Worm (Caenorhabditis elegans) whole organism, mixed stage, embryonic: ENCODE measurements around the gene F45C12.17.
"Not testable (repeated sequence)": the region's sequence is repeated elsewhere in the genome, so short reads cannot be mapped to it uniquely, and the experiment has no call there.

ENCODE experiments used
- drap-1 ChIP-seq: fragments of 200-800 bp; sonication (Bioruptor generic); optimal IDR thresholded peaks from 3 replicates; lab custom pipeline; 2018; ENCODE audit warnings: mild to moderate bottlenecking, missing genetic modification characterization, missing compliant biosample characterization
- lin-13 ChIP-seq: fragments of 150-350 bp; optimal IDR thresholded peaks from 2 replicates; lab custom pipeline; 2014; ENCODE audit warnings: missing biosample characterization, missing genetic modification characterization
- mab-5 ChIP-seq: fragments of 150-350 bp; optimal IDR thresholded peaks from 2 replicates; lab custom pipeline; 2014; ENCODE audit warnings: missing biosample characterization, missing genetic modification characterization
- nhr-12 ChIP-seq: fragments of 150-350 bp; optimal IDR thresholded peaks from 2 replicates; lab custom pipeline; 2014; ENCODE audit warnings: missing biosample characterization, missing genetic modification characterization
- nhr-237 ChIP-seq: fragments of 150-350 bp; optimal IDR thresholded peaks from 2 replicates; lab custom pipeline; 2014; ENCODE audit warnings: missing biosample characterization, missing genetic modification characterization
- nhr-28 ChIP-seq: fragments of 150-350 bp; optimal IDR thresholded peaks from 2 replicates; lab custom pipeline; 2014; ENCODE audit warnings: missing biosample characterization, missing genetic modification characterization
- snpc-4 ChIP-seq: fragments of 150-350 bp; optimal IDR thresholded peaks from 2 replicates; lab custom pipeline; 2014; ENCODE audit warnings: missing biosample characterization, missing genetic modification characterization
- unc-120 ChIP-seq: sonication (generic microtip); optimal IDR thresholded peaks from 2 replicates; lab custom pipeline; 2017; ENCODE audit warnings: missing genetic modification characterization, missing compliant biosample characterization; ENCODE audit not compliant: poor library complexity, severe bottlenecking
- unc-39 ChIP-seq: fragments of 150-350 bp; optimal IDR thresholded peaks from 2 replicates; lab custom pipeline; 2014; ENCODE audit warnings: missing biosample characterization, missing genetic modification characterization
- unc-62 ChIP-seq: fragments of 150-350 bp; optimal IDR thresholded peaks from 2 replicates; lab custom pipeline; 2014; ENCODE audit warnings: missing biosample characterization, missing genetic modification reagents, missing genetic modification characterization

DNA sequence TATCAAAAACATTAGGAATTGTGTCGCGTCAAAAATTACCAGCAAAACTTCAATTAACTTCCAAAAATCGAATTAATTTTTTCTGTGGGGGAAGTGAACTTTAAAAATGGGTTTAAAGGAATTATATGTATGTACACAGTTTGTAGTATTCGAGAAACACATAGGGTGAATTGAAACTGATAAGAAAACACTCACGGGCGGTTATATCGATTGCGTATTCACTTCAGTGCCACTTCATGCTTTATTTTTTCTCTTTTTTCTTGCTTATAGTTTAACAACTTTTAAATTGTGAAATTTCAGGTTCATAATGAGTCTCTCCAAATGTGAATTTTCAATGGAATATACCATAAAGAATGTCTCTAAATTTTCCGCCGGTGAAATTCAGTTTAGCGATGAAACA, 45.4 kb downstream of the F45C12.17 start, which contains the start of gene math-26:
- not testable (repeated sequence) for TF ChIP-seq drap-1 (GFP tag; lab: Kevin White, UChicago); unc-120 (tag; lab: Kevin White, UChicago); nhr-28 (tag; lab: Kevin White, UChicago); mab-5 (tag; lab: Kevin White, UChicago); nhr-12; unc-39; nhr-237 (tag; lab: Kevin White, UChicago); lin-13; snpc-4 (tag; lab: Kevin White, UChicago); unc-62
